Fruit fly (Drosophila melanogaster) whole organism, embryonic: ENCODE results near the gene CG15047.

Experiments used
- Atf-2 ChIP-seq: fragments of 200-800 bp; sonication (Bioruptor generic); optimal IDR thresholded peaks from 2 replicates; lab custom pipeline; 2016; ENCODE audit warnings: missing biosample characterization, missing genetic modification characterization
- Blimp-1 ChIP-seq: fragments of 200-800 bp; sonication (Bioruptor generic); optimal IDR thresholded peaks from 3 replicates; lab custom pipeline; 2018; ENCODE audit warnings: missing biosample characterization, missing genetic modification characterization, mild to moderate bottlenecking, moderate library complexity, missing genetic modification reagents
- C15 ChIP-seq: fragments of 200-800 bp; sonication (Bioruptor generic); IDR thresholded peaks from 3 replicates; pipeline ENCODE4 v1.3.6; 2022; ENCODE audit warnings: missing biosample characterization, missing genetic modification characterization
- CG11695 ChIP-seq: fragments of 200-800 bp; sonication (Bioruptor generic); IDR thresholded peaks from 3 replicates; pipeline ENCODE4 v1.3.6; 2022; ENCODE audit warnings: missing biosample characterization, missing genetic modification characterization
- CG12155 ChIP-seq: fragments of 200-800 bp; sonication (Bioruptor generic); optimal IDR thresholded peaks from 3 replicates; lab custom pipeline; 2016; ENCODE audit warnings: missing biosample characterization, missing genetic modification characterization
- CG16863 ChIP-seq: fragments of 200-800 bp; sonication (Bioruptor generic); optimal IDR thresholded peaks from 3 replicates; lab custom pipeline; 2016; ENCODE audit warnings: missing biosample characterization, missing genetic modification characterization
- CG17328 ChIP-seq: fragments of 200-800 bp; sonication (Bioruptor generic); IDR thresholded peaks from 2 replicates; pipeline ENCODE4 v1.3.6; 2022; ENCODE audit warnings: missing biosample characterization, missing genetic modification characterization
- CG2120 ChIP-seq: fragments of 200-800 bp; sonication (Bioruptor generic); optimal IDR thresholded peaks from 3 replicates; lab custom pipeline; 2016; ENCODE audit warnings: missing biosample characterization, missing genetic modification characterization
- CG2678 ChIP-seq: fragments of 200-800 bp; sonication (Bioruptor generic); optimal IDR thresholded peaks from 3 replicates; lab custom pipeline; 2019; ENCODE audit warnings: missing biosample characterization, mild to moderate bottlenecking, missing genetic modification characterization, moderate library complexity
- CG3065 ChIP-seq: fragments of 200-800 bp; sonication (Bioruptor generic); optimal IDR thresholded peaks from 2 replicates; lab custom pipeline; 2016; ENCODE audit warnings: missing biosample characterization, missing genetic modification characterization
- CG34376 ChIP-seq: fragments of 200-800 bp; sonication (Bioruptor generic); optimal IDR thresholded peaks from 2 replicates; lab custom pipeline; 2018; ENCODE audit warnings: missing biosample characterization, mild to moderate bottlenecking, missing genetic modification characterization
- CG43689 ChIP-seq: fragments of 200-800 bp; sonication (Bioruptor generic); IDR thresholded peaks from 2 replicates; pipeline ENCODE4 v1.3.6; 2022; ENCODE audit warnings: missing biosample characterization, missing genetic modification characterization
- CG4820 ChIP-seq: fragments of 200-800 bp; sonication (Bioruptor generic); optimal IDR thresholded peaks from 3 replicates; lab custom pipeline; 2016; ENCODE audit warnings: missing biosample characterization, missing genetic modification characterization
- CG5180 ChIP-seq: fragments of 200-800 bp; sonication (Bioruptor generic); optimal IDR thresholded peaks from 3 replicates; lab custom pipeline; 2017; ENCODE audit warnings: missing biosample characterization, missing genetic modification characterization, mild to moderate bottlenecking, moderate library complexity, missing genetic modification reagents
- CG8765 ChIP-seq: fragments of 200-800 bp; sonication (Bioruptor generic); IDR thresholded peaks from 2 replicates; pipeline ENCODE4 v1.3.6; 2022; ENCODE audit warnings: missing biosample characterization, missing genetic modification characterization
- CG9932 ChIP-seq: fragments of 200-800 bp; sonication (Bioruptor generic); IDR thresholded peaks from 2 replicates; pipeline ENCODE4 v1.3.6; 2022; ENCODE audit warnings: missing biosample characterization, missing genetic modification characterization
- Deaf1 ChIP-seq: fragments of 200-800 bp; optimal IDR thresholded peaks from 3 replicates; lab custom pipeline; 2019; ENCODE audit warnings: missing biosample characterization, mild to moderate bottlenecking, missing genetic modification characterization, moderate library complexity
- Dfd ChIP-seq, 2 experiments: fragments of >200 bp; optimal IDR thresholded peaks; 2 replicates each; lab custom pipeline; 2017; ENCODE audit warnings: missing biosample characterization in 2 of 2, missing genetic modification characterization in 2 of 2
- Dll ChIP-seq: fragments of 200-800 bp; sonication (Bioruptor generic); IDR thresholded peaks from 4 replicates; pipeline ENCODE4 v1.3.6; 2022; ENCODE audit warnings: missing biosample characterization, missing genetic modification characterization; ENCODE audit not compliant: partially characterized antibody
- E2f1 ChIP-seq: fragments of 200-800 bp; sonication (Bioruptor generic); IDR thresholded peaks from 2 replicates; pipeline ENCODE4 v1.3.6; 2022; ENCODE audit warnings: missing biosample characterization, missing genetic modification characterization
- Ets65A ChIP-seq: fragments of 200-800 bp; sonication (Bioruptor generic); peaks from one replicate; lab custom pipeline; 2016; ENCODE audit warnings: missing biosample characterization, missing genetic modification characterization
- H2.0 ChIP-seq: fragments of 200-800 bp; sonication (Bioruptor generic); IDR thresholded peaks from 2 replicates; pipeline ENCODE4 v1.3.6; 2022; ENCODE audit warnings: missing biosample characterization, missing genetic modification characterization
- HmgZ ChIP-seq: fragments of 200-800 bp; sonication (Bioruptor generic); optimal IDR thresholded peaks from 2 replicates; lab custom pipeline; 2018; ENCODE audit warnings: missing biosample characterization, mild to moderate bottlenecking, missing genetic modification characterization
- Hr78 ChIP-seq, 2 experiments: fragments of 200-800 bp in 1 of 2; fragments of >200 bp in 1 of 2; sonication (Bioruptor generic) in 1 of 2; optimal IDR thresholded peaks; 2 replicates each; lab custom pipeline; 2017 to 2019; ENCODE audit warnings: missing biosample characterization in 2 of 2, missing genetic modification characterization in 2 of 2, mild to moderate bottlenecking in 1 of 2, moderate library complexity in 1 of 2
- Jarid2 ChIP-seq: fragments of 200-800 bp; sonication (Bioruptor generic); optimal IDR thresholded peaks from 3 replicates; lab custom pipeline; 2017; ENCODE audit warnings: mild to moderate bottlenecking, missing biosample characterization, missing genetic modification reagents, missing genetic modification characterization
- Lhr ChIP-seq: fragments of 200-800 bp; sonication (Bioruptor generic); optimal IDR thresholded peaks from 3 replicates; lab custom pipeline; 2017; ENCODE audit warnings: mild to moderate bottlenecking, missing biosample characterization, missing genetic modification reagents, missing genetic modification characterization
- Med ChIP-seq: fragments of 200-800 bp; sonication (Bioruptor generic); peaks from one replicate; lab custom pipeline; 2016; ENCODE audit warnings: missing biosample characterization, missing genetic modification characterization, mild to moderate bottlenecking, inconsistent platforms, moderate library complexity
- Meics ChIP-seq: fragments of 200-800 bp; sonication (Bioruptor generic); optimal IDR thresholded peaks from 2 replicates; lab custom pipeline; 2017; ENCODE audit warnings: missing biosample characterization, mild to moderate bottlenecking, missing genetic modification characterization
- Trl ChIP-seq, 3 experiments: fragments of >200 bp in 2 of 3; fragments of 200-800 bp in 1 of 3; sonication (Bioruptor generic) in 1 of 3; optimal IDR thresholded peaks; 2 replicates in 1 of 3; 3 replicates in 2 of 3; lab custom pipeline; 2016 to 2017; ENCODE audit warnings: missing biosample characterization in 1 of 3, missing genetic modification characterization in 1 of 3
- Vsx1 ChIP-seq: fragments of 200-800 bp; sonication (Bioruptor generic); optimal IDR thresholded peaks from 2 replicates; lab custom pipeline; 2017; ENCODE audit warnings: missing biosample characterization, mild to moderate bottlenecking, missing genetic modification characterization, missing genetic modification reagents
- amos ChIP-seq: fragments of 200-800 bp; sonication (Bioruptor generic); IDR thresholded peaks from 2 replicates; pipeline ENCODE4 v1.3.6; 2022; ENCODE audit warnings: missing biosample characterization, missing genetic modification characterization; ENCODE audit not compliant: partially characterized antibody
- chinmo ChIP-seq: fragments of 200-800 bp; sonication (Bioruptor generic); IDR thresholded peaks from 4 replicates; pipeline ENCODE4 v1.3.6; 2022; ENCODE audit warnings: missing biosample characterization, missing genetic modification characterization; ENCODE audit not compliant: partially characterized antibody
- exex ChIP-seq: fragments of 200-800 bp; sonication (Bioruptor generic); optimal IDR thresholded peaks from 4 replicates; lab custom pipeline; 2018; ENCODE audit warnings: missing biosample characterization, mild to moderate bottlenecking, missing genetic modification characterization, moderate library complexity
- jumu ChIP-seq: fragments of 200-800 bp; sonication (Bioruptor generic); optimal IDR thresholded peaks from 3 replicates; lab custom pipeline; 2016; ENCODE audit warnings: missing biosample characterization, missing genetic modification characterization
- lab ChIP-seq: fragments of 200-800 bp; sonication (Bioruptor generic); optimal IDR thresholded peaks from 3 replicates; lab custom pipeline; 2017; ENCODE audit warnings: missing biosample characterization, missing genetic modification characterization, mild to moderate bottlenecking, moderate library complexity, missing genetic modification reagents
- lmd ChIP-seq: fragments of 200-800 bp; sonication (Bioruptor generic); IDR thresholded peaks from 2 replicates; pipeline ENCODE4 v1.3.6; 2022; ENCODE audit warnings: missing biosample characterization, missing genetic modification characterization
- nom ChIP-seq: fragments of 200-800 bp; sonication (Bioruptor generic); optimal IDR thresholded peaks from 2 replicates; lab custom pipeline; 2017; ENCODE audit warnings: missing biosample characterization, missing genetic modification characterization, mild to moderate bottlenecking, moderate library complexity, missing genetic modification reagents
- row ChIP-seq: fragments of 200-800 bp; sonication (Bioruptor generic); IDR thresholded peaks from 3 replicates; pipeline ENCODE4 v1.3.6; 2022; ENCODE audit warnings: missing biosample characterization, missing genetic modification characterization
- schlank ChIP-seq: fragments of 200-800 bp; sonication (Bioruptor generic); optimal IDR thresholded peaks from 2 replicates; lab custom pipeline; 2018; ENCODE audit warnings: missing biosample characterization, mild to moderate bottlenecking, missing genetic modification characterization
- sd ChIP-seq: fragments of 200-800 bp; sonication (Bioruptor generic); optimal IDR thresholded peaks from 3 replicates; lab custom pipeline; 2018; ENCODE audit warnings: missing biosample characterization, mild to moderate bottlenecking, missing genetic modification characterization, moderate library complexity
- sug ChIP-seq: fragments of 200-800 bp; optimal IDR thresholded peaks from 2 replicates; lab custom pipeline; 2019; ENCODE audit warnings: missing biosample characterization, mild to moderate bottlenecking, missing genetic modification characterization, moderate library complexity
- unc-4 ChIP-seq: fragments of 200-800 bp; sonication (Bioruptor generic); IDR thresholded peaks from 2 replicates; pipeline ENCODE4 v1.3.6; 2022; ENCODE audit warnings: missing biosample characterization, missing genetic modification characterization; ENCODE audit not compliant: partially characterized antibody
- vvl ChIP-seq: fragments of 200-800 bp; sonication (Bioruptor generic); IDR thresholded peaks from 2 replicates; pipeline ENCODE4 v1.3.6; 2022; ENCODE audit warnings: missing biosample characterization, missing genetic modification characterization
- zfh2 ChIP-seq: fragments of 200-800 bp; sonication (Bioruptor generic); optimal IDR thresholded peaks from 2 replicates; lab custom pipeline; 2016; ENCODE audit warnings: missing biosample characterization, missing genetic modification characterization

Gene CG15047

dm6 chrX:18483261-18484218 lies 44.9 kb upstream of the CG15047 start, which contains the start of gene Hayan (continued):
- TF ChIP-seq Deaf1 (peak; percentile 64), Hr78 (GFP tag; optimal IDR thresholded peaks at IDR 0.05; lab: Kevin White, UChicago) (peak in 1 of 2 experiments; percentile 92), vvl (0 out of 2 replicates have a peak, but pooled peaks have one; percentile 17), chinmo (GFP tag; lab: Robert Waterston, UW) (0 out of 4 replicates have a peak, but pooled peaks have one; percentile 63), CG9932 (0 out of 2 replicates have a peak, but pooled peaks have one; percentile 22), zfh2 (GFP tag; lab: Kevin White, UChicago) (no peak), schlank (tag; lab: Kevin White, UChicago) (no peak), sug (peak; percentile 76)

- TF ChIP-seq Ets65A (GFP tag; lab: Kevin White, UChicago), result peak; percentile 17
- TF ChIP-seq chinmo (GFP tag; lab: Robert Waterston, UW), result 0 out of 4 replicates have a peak, but pooled peaks have one; percentile 67
- TF ChIP-seq CG17328 (GFP tag; lab: Robert Waterston, UW), result no peak
- TF ChIP-seq jumu (GFP tag; lab: Kevin White, UChicago), result no peak
- TF ChIP-seq Hr78 (GFP tag; optimal IDR thresholded peaks at IDR 0.05; lab: Kevin White, UChicago), result peak in 1 of 2 experiments; percentile 66
- no peak for TF ChIP-seq CG43689
- TF ChIP-seq exex (tag; lab: Kevin White, UChicago), result peak; percentile 72
- peak; percentile 28 for TF ChIP-seq sd (tag; lab: Kevin White, UChicago)
- peak; percentile 23 for TF ChIP-seq sug
- TF ChIP-seq HmgZ (tag; lab: Kevin White, UChicago), result no peak
- TF ChIP-seq E2f1, result no peak
- 0 out of 3 replicates have a peak, but pooled peaks have one; percentile 7 for TF ChIP-seq row (GFP tag; lab: Robert Waterston, UW)
- TF ChIP-seq CG3065, result no peak
- peak; percentile 13 for TF ChIP-seq Deaf1
- peak; percentile 39 for TF ChIP-seq nom
- no peak for TF ChIP-seq CG8765 (GFP tag; lab: Robert Waterston, UW)
- no peak for TF ChIP-seq Dll
- no peak for TF ChIP-seq amos (GFP tag; lab: Robert Waterston, UW)
- no peak for TF ChIP-seq Dfd (GFP tag; optimal IDR thresholded peaks at IDR 0.05; lab: Kevin White, UChicago)
- TF ChIP-seq Vsx1, result peak; percentile 4
- TF ChIP-seq CG11695 (GFP tag; lab: Robert Waterston, UW), result peak; percentile 70
- no peak for TF ChIP-seq Lhr
- TF ChIP-seq CG34376 (GFP tag; lab: Kevin White, UChicago), result peak; percentile 3
- no peak for TF ChIP-seq CG2120 (GFP tag; lab: Kevin White, UChicago)
Observed at dm6 chrX:18486356-18487059, 42.0 kb upstream of the CG15047 start, which contains the start of gene psh. Gene psh, minus strand, starts transcription at chrX:18486921.

- TF ChIP-seq lmd (GFP tag; lab: Robert Waterston, UW), result no peak
- TF ChIP-seq Atf-2 (GFP tag; lab: Kevin White, UChicago), result no peak
- no peak for TF ChIP-seq C15 (GFP tag; lab: Robert Waterston, UW)
- no peak for TF ChIP-seq H2.0 (GFP tag; lab: Robert Waterston, UW)
- no peak for TF ChIP-seq CG16863 (GFP tag; lab: Kevin White, UChicago)
- TF ChIP-seq Blimp-1 (GFP tag; lab: Kevin White, UChicago), result no peak
- no peak for TF ChIP-seq CG12155 (GFP tag; lab: Kevin White, UChicago)
- TF ChIP-seq Med (GFP tag; lab: Kevin White, UChicago), result peak; percentile 65
- TF ChIP-seq CG4820, result no peak
- TF ChIP-seq unc-4 (GFP tag; lab: Robert Waterston, UW), result 0 out of 2 replicates have a peak, but pooled peaks have one; percentile 28
- no peak for TF ChIP-seq Meics (GFP tag; lab: Kevin White, UChicago)
- TF ChIP-seq CG5180, result peak; percentile 15
- peak; percentile 36 for TF ChIP-seq nom
- TF ChIP-seq Trl (optimal IDR thresholded peaks at IDR 0.05; lab: Kevin White, UChicago), result peak; percentile 27 to 55
- no peak for TF ChIP-seq Trl (GFP tag; optimal IDR thresholded peaks at IDR 0.05; lab: Kevin White, UChicago)
- TF ChIP-seq CG2678 (tag; lab: Kevin White, UChicago), result no peak
- no peak for TF ChIP-seq lab (GFP tag; lab: Kevin White, UChicago)
- peak; percentile 52 for TF ChIP-seq Jarid2 (GFP tag; lab: Kevin White, UChicago)
Observed at dm6 chrX:18489509-18489908, 39.0 kb upstream of the CG15047 start, which contains the start of gene CG15046. Gene CG15046, minus strand, starts transcription at chrX:18489620.
